Fruit fly (Drosophila melanogaster): ENCODE results near the gene CG3349.

DNA sequence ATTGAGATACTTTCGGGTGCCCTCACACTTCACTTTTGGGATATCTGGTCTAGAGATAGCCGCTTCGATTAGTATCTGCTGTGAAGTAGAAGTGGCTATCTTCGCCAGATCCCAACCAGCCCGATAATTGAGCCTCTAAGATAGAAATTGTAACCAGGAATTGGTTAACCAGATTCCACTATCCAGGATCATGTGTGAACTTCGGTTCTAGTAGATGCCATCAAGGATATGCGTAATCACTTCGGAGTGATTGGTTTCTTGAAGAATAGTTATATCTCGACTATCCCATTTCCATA is 22.4 kb upstream of the CG3349 start:
- TF ChIP-seq brk (GFP tag; optimal IDR thresholded peaks at IDR 0.05) = no peak
- no peak for TF ChIP-seq Abd-B (GFP tag; optimal IDR thresholded peaks at IDR 0.05)
- TF ChIP-seq GATAd (GFP tag; optimal IDR thresholded peaks at IDR 0.05) = no peak
- TF ChIP-seq pan (optimal IDR thresholded peaks at IDR 0.05) = no peak
- TF ChIP-seq Myc (optimal IDR thresholded peaks at IDR 0.05) = no peak
- TF ChIP-seq Vsx2 (GFP tag; optimal IDR thresholded peaks at IDR 0.05; ENCODE audit: partially characterized antibody) = no peak
- TF ChIP-seq psq (GFP tag; optimal IDR thresholded peaks at IDR 0.05) = no peak
- no peak for TF ChIP-seq dsf (GFP tag; optimal IDR thresholded peaks at IDR 0.05; ENCODE audit: borderline replicate concordance)
- TF ChIP-seq sv (GFP tag; optimal IDR thresholded peaks at IDR 0.05) = no peak
